Worm (Caenorhabditis elegans) whole organism, young adult: ENCODE measurements around the gene olrn-1.

Experiments
- B0336.3 ChIP-seq: fragments of 200-800 bp; sonication (Bioruptor generic); IDR thresholded peaks from 2 replicates; pipeline ENCODE4 v1.3.6; 2022; ENCODE audit warnings: missing genetic modification characterization, missing compliant biosample characterization
- C06A6.2 ChIP-seq: fragments of 200-800 bp; sonication (Bioruptor generic); conservative IDR thresholded peaks from 2 replicates; pipeline ENCODE4 v1.3.6; 2022; ENCODE audit warnings: missing genetic modification characterization, missing compliant biosample characterization
- F22D6.2 ChIP-seq: sonication (generic microtip); optimal IDR thresholded peaks from 2 replicates; lab custom pipeline; 2016; ENCODE audit warnings: mild to moderate bottlenecking, missing genetic modification characterization, missing compliant biosample characterization
- F49E8.2 ChIP-seq: sonication (generic microtip); optimal IDR thresholded peaks from 3 replicates; lab custom pipeline; 2017; ENCODE audit warnings: missing genetic modification characterization, mild to moderate bottlenecking, missing compliant biosample characterization, antibody characterized with exemption, moderate library complexity; ENCODE audit not compliant: insufficient read depth
- Y79H2A.3 ChIP-seq: fragments of 200-800 bp; sonication (Bioruptor generic); conservative IDR thresholded peaks from 2 replicates; pipeline ENCODE4 v1.3.6; 2022; ENCODE audit warnings: missing genetic modification reagents, missing genetic modification characterization, missing compliant biosample characterization
- Y95B8A.8 ChIP-seq: fragments of 200-800 bp; sonication (Bioruptor generic); IDR thresholded peaks from 2 replicates; pipeline ENCODE4 v1.3.6; 2022; ENCODE audit warnings: missing genetic modification reagents, missing genetic modification characterization, missing compliant biosample characterization
- ama-1 ChIP-seq, 3 experiments: fragments of 150-350 bp in 1 of 3; sonication (generic microtip) in 2 of 3; optimal IDR thresholded peaks; 2 replicates each; lab custom pipeline; 2014 to 2018; ENCODE audit warnings: missing biosample characterization in 2 of 3, missing genetic modification characterization in 2 of 3, missing genetic modification reagents in 2 of 3
- aptf-3 ChIP-seq: fragments of 200-800 bp; sonication (Bioruptor generic); IDR thresholded peaks from 2 replicates; pipeline ENCODE4 v1.3.6; 2022; ENCODE audit warnings: missing genetic modification characterization, missing compliant biosample characterization
- ccch-3 ChIP-seq: fragments of 200-800 bp; sonication (Bioruptor generic); optimal IDR thresholded peaks from 2 replicates; lab custom pipeline; 2018; ENCODE audit warnings: mild to moderate bottlenecking, missing genetic modification characterization, missing compliant biosample characterization
- cebp-1 ChIP-seq, 2 experiments: fragments of 200-800 bp in 1 of 2; sonication (Bioruptor generic) in 1 of 2; sonication (generic microtip) in 1 of 2; IDR thresholded peaks in 1 of 2; optimal IDR thresholded peaks in 1 of 2; 2 replicates each; pipeline versions ENCODE4 v1.3.6 to Lab custom; 2017 to 2022; ENCODE audit warnings: missing compliant biosample characterization in 2 of 2, missing genetic modification characterization in 2 of 2, mild to moderate bottlenecking in 1 of 2, missing genetic modification reagents in 1 of 2, moderate library complexity in 1 of 2
- die-1 ChIP-seq: sonication (generic microtip); optimal IDR thresholded peaks from 2 replicates; lab custom pipeline; 2016; ENCODE audit warnings: missing genotype, mild to moderate bottlenecking, missing genetic modification characterization, missing compliant biosample characterization
- dox-1 ChIP-seq: fragments of 200-800 bp; sonication (Bioruptor generic); IDR thresholded peaks from 2 replicates; pipeline ENCODE4 v1.3.6; 2022; ENCODE audit warnings: missing genetic modification reagents, missing genetic modification characterization, missing compliant biosample characterization
- dpff-1 ChIP-seq: sonication (generic microtip); optimal IDR thresholded peaks from 2 replicates; lab custom pipeline; 2017; ENCODE audit warnings: mild to moderate bottlenecking, missing genetic modification characterization, missing compliant biosample characterization
- efl-1 ChIP-seq: fragments of 150-350 bp; optimal IDR thresholded peaks from 2 replicates; lab custom pipeline; 2014; ENCODE audit warnings: missing biosample characterization, missing genetic modification reagents, missing genetic modification characterization
- egl-44 ChIP-seq: fragments of 200-800 bp; sonication (Bioruptor generic); IDR thresholded peaks from 2 replicates; pipeline ENCODE4 v1.3.6; 2022; ENCODE audit warnings: missing genetic modification reagents, missing genetic modification characterization, missing compliant biosample characterization
- egrh-3 ChIP-seq: fragments of 200-800 bp; sonication (Bioruptor generic); IDR thresholded peaks from 2 replicates; pipeline ENCODE4 v1.3.6; 2022; ENCODE audit warnings: missing genetic modification reagents, missing genetic modification characterization, missing compliant biosample characterization
- ekl-4 ChIP-seq: fragments of 200-800 bp; sonication (Bioruptor generic); IDR thresholded peaks from 2 replicates; pipeline ENCODE4 v1.3.6; 2022; ENCODE audit warnings: missing genetic modification reagents, missing genetic modification characterization, missing compliant biosample characterization
- let-607 ChIP-seq, 2 experiments: fragments of 200-800 bp in 1 of 2; sonication (Bioruptor generic) in 1 of 2; sonication (generic microtip) in 1 of 2; optimal IDR thresholded peaks; 2 replicates each; lab custom pipeline; 2016 to 2018; ENCODE audit warnings: mild to moderate bottlenecking in 2 of 2, missing compliant biosample characterization in 2 of 2, missing genetic modification characterization in 2 of 2, moderate library complexity in 2 of 2, missing genotype in 1 of 2
- lin-26 ChIP-seq: fragments of 200-800 bp; sonication (Bioruptor generic); IDR thresholded peaks from 2 replicates; pipeline ENCODE4 v1.3.6; 2022; ENCODE audit warnings: missing genetic modification reagents, missing genetic modification characterization, missing compliant biosample characterization
- lin-40 ChIP-seq: sonication (generic microtip); optimal IDR thresholded peaks from 2 replicates; lab custom pipeline; 2016; ENCODE audit warnings: missing genetic modification characterization, mild to moderate bottlenecking, missing compliant biosample characterization, missing genotype, missing genetic modification reagents
- lin-54 ChIP-seq: fragments of 200-800 bp; sonication (Bioruptor generic); optimal IDR thresholded peaks from 2 replicates; lab custom pipeline; 2018; ENCODE audit warnings: mild to moderate bottlenecking, missing genetic modification characterization, missing compliant biosample characterization
- lir-1 ChIP-seq: fragments of 200-800 bp; sonication (Bioruptor generic); conservative IDR thresholded peaks from 2 replicates; pipeline ENCODE4 v1.3.6; 2022; ENCODE audit warnings: missing genetic modification reagents, missing genetic modification characterization, missing compliant biosample characterization
- lsl-1 ChIP-seq: fragments of 200-800 bp; sonication (Bioruptor generic); optimal IDR thresholded peaks from 2 replicates; lab custom pipeline; 2018; ENCODE audit warnings: mild to moderate bottlenecking, missing genetic modification characterization, moderate library complexity, missing compliant biosample characterization
- madf-3 ChIP-seq: fragments of 200-800 bp; sonication (Bioruptor generic); IDR thresholded peaks from 2 replicates; pipeline ENCODE4 v1.3.6; 2022; ENCODE audit warnings: missing genetic modification reagents, missing genetic modification characterization, missing compliant biosample characterization
- madf-8 ChIP-seq: fragments of 200-800 bp; sonication (Bioruptor generic); conservative IDR thresholded peaks from 2 replicates; pipeline ENCODE4 v1.3.6; 2022; ENCODE audit warnings: missing genetic modification reagents, missing genetic modification characterization, missing compliant biosample characterization
- mel-28 ChIP-seq: sonication (generic microtip); optimal IDR thresholded peaks from 2 replicates; lab custom pipeline; 2016; ENCODE audit warnings: borderline replicate concordance, mild to moderate bottlenecking, missing genetic modification characterization, missing compliant biosample characterization
- nfya-1 ChIP-seq: sonication (generic microtip); optimal IDR thresholded peaks from 2 replicates; lab custom pipeline; 2017; ENCODE audit warnings: antibody characterized with exemption, missing compliant biosample characterization, missing genetic modification characterization, borderline replicate concordance; ENCODE audit not compliant: insufficient read depth
- repo-1 ChIP-seq: sonication (generic microtip); optimal IDR thresholded peaks from 2 replicates; lab custom pipeline; 2017; ENCODE audit warnings: mild to moderate bottlenecking, missing genetic modification characterization, missing compliant biosample characterization
- rpc-1 ChIP-seq, 2 experiments: fragments of 150-350 bp in 1 of 2; sonication (generic microtip) in 1 of 2; optimal IDR thresholded peaks; 2 replicates each; lab custom pipeline; 2014 to 2018; ENCODE audit warnings: missing biosample characterization in 1 of 2, missing genetic modification characterization in 1 of 2, missing genetic modification reagents in 1 of 2, missing genotype in 1 of 2
- sdz-38 ChIP-seq: sonication (generic microtip); optimal IDR thresholded peaks from 2 replicates; lab custom pipeline; 2016; ENCODE audit warnings: missing genotype, missing genetic modification characterization, missing compliant biosample characterization
- snpc-1.1 ChIP-seq: sonication (generic microtip); optimal IDR thresholded peaks from 2 replicates; lab custom pipeline; 2017; ENCODE audit warnings: missing genetic modification characterization, mild to moderate bottlenecking, missing compliant biosample characterization, antibody characterized with exemption, moderate library complexity, missing genotype, missing genetic modification reagents; ENCODE audit not compliant: insufficient read depth
- snpc-3.4 ChIP-seq: sonication (generic microtip); optimal IDR thresholded peaks from 2 replicates; lab custom pipeline; 2017; ENCODE audit warnings: missing genetic modification characterization, mild to moderate bottlenecking, missing compliant biosample characterization, antibody characterized with exemption, moderate library complexity, missing genotype, missing genetic modification reagents
- snpc-4 ChIP-seq, 5 experiments: fragments of 150-350 bp in 1 of 5; sonication (generic microtip) in 4 of 5; optimal IDR thresholded peaks; 2 replicates each; lab custom pipeline; 2014 to 2018; ENCODE audit warnings: missing genetic modification characterization in 5 of 5, missing biosample characterization in 3 of 5, antibody characterized with exemption in 2 of 5, mild to moderate bottlenecking in 2 of 5, missing compliant biosample characterization in 2 of 5, missing genotype in 2 of 5, moderate library complexity in 2 of 5, missing genetic modification reagents in 1 of 5
- tbx-9 ChIP-seq: sonication (generic microtip); optimal IDR thresholded peaks from 2 replicates; lab custom pipeline; 2016; ENCODE audit warnings: borderline replicate concordance, missing genetic modification characterization, inconsistent platforms, missing compliant biosample characterization
- tlf-1 ChIP-seq: fragments of 200-800 bp; sonication (Bioruptor generic); optimal IDR thresholded peaks from 2 replicates; lab custom pipeline; 2018; ENCODE audit warnings: mild to moderate bottlenecking, missing genetic modification characterization, missing compliant biosample characterization
- xnd-1 ChIP-seq: sonication (generic microtip); optimal IDR thresholded peaks from 2 replicates; lab custom pipeline; 2016; ENCODE audit warnings: missing genotype, missing genetic modification reagents, missing genetic modification characterization, missing compliant biosample characterization
- zim-3 ChIP-seq: sonication (generic microtip); optimal IDR thresholded peaks from 2 replicates; lab custom pipeline; 2017; ENCODE audit warnings: mild to moderate bottlenecking, missing genetic modification characterization, moderate library complexity, missing compliant biosample characterization
- ztf-18 ChIP-seq: sonication (generic microtip); optimal IDR thresholded peaks from 2 replicates; lab custom pipeline; 2016; ENCODE audit warnings: missing genotype, mild to moderate bottlenecking, missing genetic modification characterization, missing compliant biosample characterization
- ztf-25 ChIP-seq: fragments of 200-800 bp; sonication (Bioruptor generic); IDR thresholded peaks from 2 replicates; pipeline ENCODE4 v1.3.6; 2022; ENCODE audit warnings: missing genetic modification reagents, missing genetic modification characterization, missing compliant biosample characterization

olrn-1 gene

DNA sequence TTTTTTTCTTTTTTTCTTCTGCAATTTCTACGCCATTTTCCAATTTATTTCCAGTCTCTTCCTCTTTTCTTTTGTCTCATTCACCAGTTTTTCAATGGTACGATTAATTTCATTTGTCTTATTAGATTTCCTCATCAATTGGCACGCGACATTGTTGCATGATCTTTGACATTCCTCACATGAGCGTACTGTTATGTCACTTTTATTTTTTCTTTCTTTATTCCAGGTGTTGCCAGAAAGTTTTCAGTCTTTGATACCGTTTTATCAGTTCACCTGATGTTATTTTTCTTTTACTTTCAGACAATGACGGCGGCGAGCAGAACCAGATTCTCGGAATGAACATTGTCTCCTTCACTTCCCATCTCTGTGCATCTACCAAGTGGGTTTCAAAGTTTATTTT is at the start of gene olrn-1, which contains the start of gene C02C6.14:
TSS of gene olrn-1 (plus strand) at position 301 of the 400 bp plus-strand sequence.
TSS of gene C02C6.14 (plus strand) at position 304 of the 400 bp plus-strand sequence.
- TF ChIP-seq lin-26 (GFP tag; lab: Robert Waterston, UW): no peak
- TF ChIP-seq dox-1 (GFP tag; lab: Robert Waterston, UW): no peak
- no peak for TF ChIP-seq lin-40 (tag; lab: Kevin White, UChicago)
- no peak for TF ChIP-seq snpc-4 (GFP tag; optimal IDR thresholded peaks at IDR 0.05; lab: Kevin White, UChicago)
- no peak for TF ChIP-seq snpc-4 (tag; optimal IDR thresholded peaks at IDR 0.05; lab: Kevin White, UChicago)
- TF ChIP-seq Y95B8A.8 (GFP tag; lab: Robert Waterston, UW): no peak
- no peak for TF ChIP-seq rpc-1 (optimal IDR thresholded peaks at IDR 0.05; lab: Kevin White, UChicago)
- no peak for TF ChIP-seq rpc-1 (tag; optimal IDR thresholded peaks at IDR 0.05; lab: Kevin White, UChicago)
- TF ChIP-seq egl-44 (GFP tag; lab: Robert Waterston, UW): no peak
- no peak for TF ChIP-seq F49E8.2
- no peak for TF ChIP-seq madf-3 (GFP tag; lab: Robert Waterston, UW)
- no peak for TF ChIP-seq nfya-1
- TF ChIP-seq ekl-4 (GFP tag; lab: Robert Waterston, UW): no peak
- TF ChIP-seq snpc-3.4 (tag; lab: Kevin White, UChicago): no peak

DNA sequence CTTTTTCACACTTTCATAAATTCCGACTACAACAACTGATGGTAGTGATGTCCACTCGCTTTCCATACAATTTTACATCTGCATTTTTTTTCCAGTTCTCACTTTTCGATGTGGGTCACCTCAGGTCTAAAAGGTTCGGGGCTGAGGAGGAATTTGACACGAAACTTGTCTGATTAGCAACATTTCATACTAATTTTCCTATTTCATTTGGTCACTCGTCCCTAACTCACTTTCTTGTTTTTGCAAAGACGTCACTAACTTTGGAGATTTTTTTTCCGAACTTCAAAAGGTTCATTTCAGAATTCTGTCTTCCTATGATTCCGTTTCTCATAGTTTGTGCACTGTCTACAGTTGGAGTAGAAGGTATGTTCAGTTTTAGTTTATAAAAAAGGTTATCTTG is 49.7 kb upstream of the olrn-1 start, which contains the start of gene H13N06.2:
TSS of gene H13N06.2 (plus strand) at position 301 of the 400 bp plus-strand sequence.
- TF ChIP-seq Y79H2A.3 (GFP tag; lab: Robert Waterston, UW) (no peak), let-607 (tag; optimal IDR thresholded peaks at IDR 0.05; lab: Kevin White, UChicago) (no peak)

DNA sequence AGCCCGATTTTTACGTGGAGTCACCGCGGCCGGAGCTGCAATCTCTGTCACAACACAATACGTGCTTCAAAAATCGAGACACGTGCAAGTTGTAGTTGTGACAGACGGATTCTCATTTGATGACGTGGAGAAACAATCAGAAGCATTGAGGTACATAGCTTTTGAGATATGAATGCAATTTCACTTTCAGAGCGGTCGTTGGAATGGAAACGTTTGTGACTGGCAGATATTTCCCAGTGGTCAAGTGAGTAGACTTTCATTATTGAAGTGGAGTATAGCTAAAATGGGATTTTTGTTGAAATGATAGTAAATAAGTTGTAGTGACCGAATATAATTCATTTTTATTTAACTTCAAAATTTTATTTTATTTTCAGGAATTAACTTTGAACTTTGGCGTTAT is 46.4 kb upstream of the olrn-1 start:
- TF ChIP-seq madf-8 (no peak), dox-1 (GFP tag; lab: Robert Waterston, UW) (no peak)

- TF ChIP-seq egrh-3 (GFP tag; lab: Robert Waterston, UW): 0 out of 2 replicates have a peak, but pooled peaks have one; percentile 38
- TF ChIP-seq lir-1 (GFP tag; lab: Robert Waterston, UW): peak; percentile 49; the same call in 1 of the 2 replicates
- TF ChIP-seq tlf-1 (GFP tag; lab: Kevin White, UChicago): peak; percentile 61
- TF ChIP-seq lin-54 (GFP tag; lab: Kevin White, UChicago): peak; percentile 63
- TF ChIP-seq tbx-9 (tag; lab: Kevin White, UChicago): no peak
- TF ChIP-seq xnd-1 (tag; lab: Kevin White, UChicago): no peak
- no peak for TF ChIP-seq aptf-3 (GFP tag; lab: Robert Waterston, UW)
- TF ChIP-seq mel-28 (tag; lab: Kevin White, UChicago): no peak
- TF ChIP-seq lsl-1: no peak
- TF ChIP-seq cebp-1 (GFP tag; IDR thresholded peaks at IDR 0.05; lab: Robert Waterston, UW): peak; percentile 72; the same call in 1 of the 2 replicates
- peak; percentile 91 for TF ChIP-seq cebp-1 (tag; optimal IDR thresholded peaks at IDR 0.05; lab: Kevin White, UChicago)
- TF ChIP-seq Y95B8A.8 (GFP tag; lab: Robert Waterston, UW): no peak
- TF ChIP-seq die-1 (tag; lab: Kevin White, UChicago): peak; percentile 20
- peak; percentile 51 for TF ChIP-seq repo-1
- TF ChIP-seq zim-3: no peak
- no peak for TF ChIP-seq snpc-1.1 (tag; lab: Kevin White, UChicago)
- TF ChIP-seq ztf-18: peak; percentile 95
- no peak for TF ChIP-seq ztf-25 (GFP tag; lab: Robert Waterston, UW)
- peak; percentile 76 for TF ChIP-seq C06A6.2 (GFP tag; lab: Robert Waterston, UW)
- no peak for TF ChIP-seq ama-1 (optimal IDR thresholded peaks at IDR 0.05; lab: Kevin White, UChicago)
- TF ChIP-seq ama-1 (GFP tag; optimal IDR thresholded peaks at IDR 0.05; lab: Kevin White, UChicago): no peak
- no peak for TF ChIP-seq egl-44 (GFP tag; lab: Robert Waterston, UW)
- no peak for TF ChIP-seq dpff-1 (tag; lab: Kevin White, UChicago)
- TF ChIP-seq sdz-38: no peak
- peak; percentile 35 for TF ChIP-seq F22D6.2
- peak; percentile 87 for TF ChIP-seq lin-40 (tag; lab: Kevin White, UChicago)
- no peak for TF ChIP-seq efl-1
- no peak for TF ChIP-seq F49E8.2
- TF ChIP-seq snpc-4 (GFP tag; optimal IDR thresholded peaks at IDR 0.05; lab: Kevin White, UChicago): peak; percentile 6
- peak; percentile 44 to 63 (median 57) for TF ChIP-seq snpc-4 (tag; optimal IDR thresholded peaks at IDR 0.05; lab: Kevin White, UChicago)
- no peak for TF ChIP-seq ccch-3 (GFP tag; lab: Kevin White, UChicago)
- peak; percentile 49; the same call in 1 of the 2 replicates for TF ChIP-seq B0336.3 (GFP tag; lab: Robert Waterston, UW)
Measured at ce11 chrX:15492759-15493158, 44.7 kb upstream of the olrn-1 start.
